Worm (Caenorhabditis elegans): ENCODE measurements around the gene cor-1.

cor-1 gene

DNA sequence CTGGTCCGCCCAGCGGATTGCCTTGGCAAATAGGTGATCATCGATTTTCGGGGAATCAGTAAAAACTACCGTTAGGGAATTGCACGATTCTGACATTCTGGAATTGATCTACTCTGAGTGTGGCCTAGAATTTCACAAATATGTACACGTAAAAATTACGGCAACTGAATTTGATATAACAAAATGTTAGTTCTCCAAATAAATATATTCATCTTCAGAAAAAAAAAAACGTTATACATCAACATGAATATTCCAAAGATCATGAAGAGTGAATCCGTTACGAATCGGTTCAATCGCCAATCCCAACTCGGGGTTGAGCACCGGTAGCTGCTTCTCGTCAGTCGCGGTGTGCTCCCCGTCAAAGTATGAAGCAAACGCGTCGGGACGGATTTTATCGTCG, 9.7 kb downstream of the cor-1 start, which contains the start of gene rip-1:
Gene rip-1 (minus strand): TSS at position 101 of the 400 bp plus-strand sequence.
- TF ChIP-seq atf-7 (tag; optimal IDR thresholded peaks at IDR 0.05), result no peak
- TF ChIP-seq tlf-1 (GFP tag; optimal IDR thresholded peaks at IDR 0.05), result no peak
- no peak for TF ChIP-seq attf-3 (GFP tag; conservative IDR thresholded peaks at IDR 0.05)
- TF ChIP-seq F33H1.4 (GFP tag; IDR thresholded peaks at IDR 0.05), result no peak

DNA sequence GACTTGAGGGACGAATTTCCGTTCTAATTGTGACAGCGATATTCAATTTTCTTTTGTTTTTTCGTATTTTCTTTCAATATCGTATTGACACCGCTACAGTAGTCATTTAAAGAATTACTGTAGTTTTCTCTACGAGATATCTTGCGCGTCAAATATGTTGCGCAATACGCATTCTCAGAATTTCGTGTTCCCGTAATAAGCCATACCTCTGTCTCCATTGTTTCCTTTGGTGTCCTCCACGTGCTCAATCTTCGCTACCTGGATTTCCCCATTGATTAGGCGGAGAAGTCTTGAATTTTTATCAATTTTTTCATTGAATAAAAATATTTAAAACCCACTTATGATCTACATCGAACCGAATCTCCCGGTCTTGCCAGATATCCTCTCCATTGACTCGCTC, 12.3 kb downstream of the cor-1 start:
- TF ChIP-seq mxl-1 (tag; optimal IDR thresholded peaks at IDR 0.05) (no peak), lsl-1 (GFP tag; optimal IDR thresholded peaks at IDR 0.05) (peak; percentile 11)

DNA sequence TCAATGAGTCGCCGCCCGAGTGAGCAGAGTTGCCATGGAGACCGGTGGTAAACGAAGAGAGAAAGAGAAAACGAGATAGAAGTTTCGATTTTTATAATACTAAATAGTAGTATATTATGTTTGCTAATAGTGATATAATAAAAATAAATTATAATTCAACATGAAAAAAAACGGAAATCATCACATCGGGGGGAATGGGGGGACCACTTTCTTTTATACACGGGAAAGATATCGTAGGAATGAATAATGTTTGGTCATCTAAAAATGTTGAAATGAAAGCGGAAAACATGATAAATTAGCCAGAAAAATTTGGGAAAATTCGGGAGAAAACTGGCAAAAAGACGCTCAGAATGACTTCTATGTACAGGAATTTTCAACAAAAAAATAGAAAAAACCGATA, 12.8 kb downstream of the cor-1 start, which contains the start of gene bbs-5:
Gene bbs-5 (minus strand): TSS at position 101 of the 400 bp plus-strand sequence.
- TF ChIP-seq nhr-120 (GFP tag; IDR thresholded peaks at IDR 0.05), result no peak
- TF ChIP-seq ccch-3 (GFP tag; optimal IDR thresholded peaks at IDR 0.05), result no peak
- TF ChIP-seq bed-1 (GFP tag; IDR thresholded peaks at IDR 0.05), result no peak
- no peak for TF ChIP-seq gei-17 (GFP tag; optimal IDR thresholded peaks at IDR 0.05)
- TF ChIP-seq zfh-2 (GFP tag; conservative IDR thresholded peaks at IDR 0.05), result no peak
- no peak for TF ChIP-seq nhr-80 (tag; optimal IDR thresholded peaks at IDR 0.05)

DNA sequence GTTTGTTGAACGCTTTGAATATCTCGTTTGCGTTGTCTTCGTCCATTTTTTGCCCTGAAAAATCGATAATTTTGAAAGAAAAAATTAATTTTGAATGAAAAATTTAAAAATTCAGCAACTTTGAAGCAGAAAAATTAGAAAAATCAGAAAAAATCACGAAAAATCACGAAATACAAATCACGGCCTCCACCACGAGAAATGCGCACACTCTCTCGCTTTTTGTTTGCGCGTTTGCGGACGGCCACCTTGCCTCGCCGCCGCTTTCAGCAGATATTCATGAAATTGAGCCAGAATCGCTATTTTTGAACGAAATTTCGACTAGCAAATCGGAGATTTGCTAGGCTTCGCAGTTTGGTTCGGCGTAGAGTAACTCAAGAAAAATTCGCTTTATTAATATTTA, 17.9 kb downstream of the cor-1 start, which contains the start of gene inpp-4B:
Gene inpp-4B (minus strand): TSS at position 54 of the 400 bp plus-strand sequence.
- TF ChIP-seq dox-1 (GFP tag; IDR thresholded peaks at IDR 0.05), result peak; percentile 17; the same call in 1 of the 2 replicates
- peak; percentile 58 for TF ChIP-seq mcd-1 (GFP tag; IDR thresholded peaks at IDR 0.05)
- TF ChIP-seq ztf-18 (tag; optimal IDR thresholded peaks at IDR 0.05), result peak; percentile 85

DNA sequence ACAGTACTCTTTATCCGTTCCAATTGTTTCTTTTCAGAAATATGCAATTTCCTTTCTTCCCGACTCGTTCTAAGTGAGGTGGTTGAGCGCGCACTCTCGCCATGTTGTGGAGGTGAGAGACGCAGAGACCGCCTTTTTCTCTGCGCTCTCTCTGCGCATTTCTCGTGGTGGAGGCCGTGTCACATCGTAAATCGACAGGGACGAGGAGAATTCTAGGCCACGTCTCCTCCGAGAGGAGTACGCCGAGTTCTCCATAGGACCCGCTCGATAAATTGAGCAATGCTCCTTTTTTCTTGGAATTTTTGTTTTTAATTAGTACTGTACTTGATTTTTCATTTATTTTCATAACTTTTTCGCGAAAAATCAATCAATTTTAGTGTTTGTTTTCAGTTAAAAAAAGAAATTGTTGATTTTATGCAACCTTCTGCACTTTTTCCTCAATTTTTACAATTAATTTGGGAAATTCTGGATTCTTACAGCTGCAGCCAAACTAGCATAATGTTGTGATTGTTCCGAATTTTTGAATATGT, 21.9 kb downstream of the cor-1 start, which contains the start of gene cnk-1:
Gene cnk-1 (plus strand): TSS at position 480 of the 530 bp plus-strand sequence.
- peak; percentile 30 for TF ChIP-seq snpc-3.4 (tag; optimal IDR thresholded peaks at IDR 0.05)
- TF ChIP-seq Y95B8A.8 (GFP tag; IDR thresholded peaks at IDR 0.05), result peak; percentile 97
- TF ChIP-seq F33H1.4 (GFP tag; IDR thresholded peaks at IDR 0.05), result peak; percentile 90
- no peak for TF ChIP-seq ceh-58 (GFP tag; IDR thresholded peaks at IDR 0.05)
- TF ChIP-seq egrh-3 (GFP tag; IDR thresholded peaks at IDR 0.05), result peak; percentile 88
- TF ChIP-seq F55B11.4 (tag; optimal IDR thresholded peaks at IDR 0.05; ENCODE audit: borderline replicate concordance, insufficient read depth), result no peak
- TF ChIP-seq unc-62 (GFP tag; optimal IDR thresholded peaks at IDR 0.05), result no peak
- no peak for TF ChIP-seq hlh-12 (tag; optimal IDR thresholded peaks at IDR 0.05)
- TF ChIP-seq T26A5.8 (tag; optimal IDR thresholded peaks at IDR 0.05), result no peak
- no peak for TF ChIP-seq dpl-1 (GFP tag; optimal IDR thresholded peaks at IDR 0.05)
- peak; percentile 17 for TF ChIP-seq efl-1 (GFP tag; optimal IDR thresholded peaks at IDR 0.05)
- no peak for TF ChIP-seq sdz-38 (tag; optimal IDR thresholded peaks at IDR 0.05)
- peak; percentile 89 for TF ChIP-seq ZK185.1 (tag; optimal IDR thresholded peaks at IDR 0.05; ENCODE audit: poor library complexity, severe bottlenecking)
- TF ChIP-seq attf-5 (GFP tag; optimal IDR thresholded peaks at IDR 0.05), result peak; percentile 82
- peak; percentile 30 for TF ChIP-seq F52B5.7 (tag; optimal IDR thresholded peaks at IDR 0.05)
- no peak for TF ChIP-seq F10E7.11 (tag; optimal IDR thresholded peaks at IDR 0.05)
- no peak for TF ChIP-seq hrde-1 (tag; optimal IDR thresholded peaks at IDR 0.05; ENCODE audit: borderline replicate concordance)
- peak; percentile 60 for TF ChIP-seq akir-1 (GFP tag; optimal IDR thresholded peaks at IDR 0.05)
- peak; percentile 57 for TF ChIP-seq chd-7 (tag; optimal IDR thresholded peaks at IDR 0.05)
- TF ChIP-seq sea-2 (GFP tag; IDR thresholded peaks at IDR 0.05), result peak; percentile 92
- TF ChIP-seq let-526 (GFP tag; IDR thresholded peaks at IDR 0.05), result peak; percentile 99
- peak; percentile 96 for TF ChIP-seq hmg-20 (GFP tag; IDR thresholded peaks at IDR 0.05)
- peak; percentile 85 for TF ChIP-seq F49E8.2 (tag; optimal IDR thresholded peaks at IDR 0.05; ENCODE audit: insufficient read depth)
- peak; percentile 93 for TF ChIP-seq egl-18 (GFP tag; IDR thresholded peaks at IDR 0.05)
- TF ChIP-seq aptf-3 (GFP tag; IDR thresholded peaks at IDR 0.05), result peak; percentile 93
- peak; percentile 93 for TF ChIP-seq madf-8 (GFP tag; conservative IDR thresholded peaks at IDR 0.05)
- peak; percentile 49 to 69 for TF ChIP-seq let-607 (tag; optimal IDR thresholded peaks at IDR 0.05)
- peak; percentile 72 for TF ChIP-seq xnd-1 (tag; optimal IDR thresholded peaks at IDR 0.05)
